Fruit fly (Drosophila melanogaster) whole organism, adult: ENCODE results near the gene CG2991.
A peak's percentile ranks its signal among the peaks of the same experiment; 100 is the strongest.

Experiments
- CG11617 ChIP-seq: fragments of 200-800 bp; sonication (Bioruptor generic); optimal IDR thresholded peaks from 2 replicates; lab custom pipeline; 2017; ENCODE audit warnings: mild to moderate bottlenecking, missing biosample characterization, missing genetic modification reagents, missing genetic modification characterization
- CG12768 ChIP-seq: fragments of 200-800 bp; sonication (Bioruptor generic); optimal IDR thresholded peaks from 2 replicates; lab custom pipeline; 2017; ENCODE audit warnings: missing biosample characterization, missing genetic modification characterization, mild to moderate bottlenecking, moderate library complexity, missing genetic modification reagents
- CG14711 ChIP-seq: fragments of 200-800 bp; sonication (Bioruptor generic); optimal IDR thresholded peaks from 2 replicates; lab custom pipeline; 2018; ENCODE audit warnings: missing biosample characterization, mild to moderate bottlenecking, missing genetic modification characterization, moderate library complexity
- CG1620 ChIP-seq: fragments of 200-800 bp; sonication (Bioruptor generic); optimal IDR thresholded peaks from 2 replicates; lab custom pipeline; 2016; ENCODE audit warnings: missing biosample characterization, missing genetic modification characterization
- CG33017 ChIP-seq: fragments of 200-800 bp; sonication (Bioruptor generic); optimal IDR thresholded peaks from 2 replicates; lab custom pipeline; 2018; ENCODE audit warnings: missing biosample characterization, mild to moderate bottlenecking, missing genetic modification characterization, moderate library complexity
- CG5204 ChIP-seq: fragments of 200-800 bp; sonication (Bioruptor generic); optimal IDR thresholded peaks from 2 replicates; lab custom pipeline; 2016; ENCODE audit warnings: missing biosample characterization, missing genetic modification characterization
- CG7045 ChIP-seq: fragments of 200-800 bp; sonication (Bioruptor generic); optimal IDR thresholded peaks from 2 replicates; lab custom pipeline; 2017; ENCODE audit warnings: missing biosample characterization, mild to moderate bottlenecking, missing genetic modification characterization
- CG7101 ChIP-seq: fragments of 200-800 bp; sonication (Bioruptor generic); optimal IDR thresholded peaks from 2 replicates; lab custom pipeline; 2018; ENCODE audit warnings: missing biosample characterization, mild to moderate bottlenecking, missing genetic modification characterization, moderate library complexity
- Clk ChIP-seq: fragments of 200-800 bp; sonication (Bioruptor generic); optimal IDR thresholded peaks from 2 replicates; lab custom pipeline; 2017; ENCODE audit warnings: missing biosample characterization, missing genetic modification characterization
- Crg-1 ChIP-seq: fragments of 200-800 bp; sonication (Bioruptor generic); optimal IDR thresholded peaks from 2 replicates; lab custom pipeline; 2016; ENCODE audit warnings: missing biosample characterization, missing genetic modification characterization
- Hr96 ChIP-seq: fragments of 200-800 bp; sonication (Bioruptor generic); optimal IDR thresholded peaks from 2 replicates; lab custom pipeline; 2016; ENCODE audit warnings: missing biosample characterization, missing genetic modification characterization
- Mnt ChIP-seq: fragments of 200-800 bp; sonication (Bioruptor generic); optimal IDR thresholded peaks from 2 replicates; lab custom pipeline; 2016; ENCODE audit warnings: missing biosample characterization, mild to moderate bottlenecking, missing genetic modification characterization
- bab1 ChIP-seq: fragments of 200-800 bp; sonication (Bioruptor generic); optimal IDR thresholded peaks from 3 replicates; lab custom pipeline; 2019; ENCODE audit warnings: missing biosample characterization, mild to moderate bottlenecking, missing genetic modification characterization, moderate library complexity
- cic ChIP-seq: fragments of 200-800 bp; sonication (Bioruptor generic); optimal IDR thresholded peaks from 2 replicates; lab custom pipeline; 2017; ENCODE audit warnings: missing biosample characterization, mild to moderate bottlenecking, missing genetic modification characterization, moderate library complexity
- cnc ChIP-seq, 2 experiments: fragments of >200 bp; optimal IDR thresholded peaks; 2 replicates each; lab custom pipeline; 2017
- kay ChIP-seq: fragments of 200-800 bp; sonication (Bioruptor generic); peaks from one replicate; lab custom pipeline; 2016; ENCODE audit warnings: missing biosample characterization, missing genetic modification characterization, borderline replicate concordance
- ovo ChIP-seq: fragments of 200-800 bp; sonication (Bioruptor generic); optimal IDR thresholded peaks from 2 replicates; lab custom pipeline; 2016; ENCODE audit warnings: missing biosample characterization, missing genetic modification characterization
- pad ChIP-seq: fragments of 200-800 bp; sonication (Bioruptor generic); optimal IDR thresholded peaks from 3 replicates; lab custom pipeline; 2017; ENCODE audit warnings: missing biosample characterization, missing genetic modification characterization, mild to moderate bottlenecking, moderate library complexity, missing genetic modification reagents
- tj ChIP-seq: fragments of 200-800 bp; sonication (Bioruptor generic); optimal IDR thresholded peaks from 3 replicates; lab custom pipeline; 2017; ENCODE audit warnings: missing biosample characterization, mild to moderate bottlenecking, missing genetic modification characterization, moderate library complexity
- toe ChIP-seq: fragments of 200-800 bp; sonication (Bioruptor generic); optimal IDR thresholded peaks from 2 replicates; lab custom pipeline; 2016; ENCODE audit warnings: missing biosample characterization, missing genetic modification characterization

CG2991 gene

DNA sequence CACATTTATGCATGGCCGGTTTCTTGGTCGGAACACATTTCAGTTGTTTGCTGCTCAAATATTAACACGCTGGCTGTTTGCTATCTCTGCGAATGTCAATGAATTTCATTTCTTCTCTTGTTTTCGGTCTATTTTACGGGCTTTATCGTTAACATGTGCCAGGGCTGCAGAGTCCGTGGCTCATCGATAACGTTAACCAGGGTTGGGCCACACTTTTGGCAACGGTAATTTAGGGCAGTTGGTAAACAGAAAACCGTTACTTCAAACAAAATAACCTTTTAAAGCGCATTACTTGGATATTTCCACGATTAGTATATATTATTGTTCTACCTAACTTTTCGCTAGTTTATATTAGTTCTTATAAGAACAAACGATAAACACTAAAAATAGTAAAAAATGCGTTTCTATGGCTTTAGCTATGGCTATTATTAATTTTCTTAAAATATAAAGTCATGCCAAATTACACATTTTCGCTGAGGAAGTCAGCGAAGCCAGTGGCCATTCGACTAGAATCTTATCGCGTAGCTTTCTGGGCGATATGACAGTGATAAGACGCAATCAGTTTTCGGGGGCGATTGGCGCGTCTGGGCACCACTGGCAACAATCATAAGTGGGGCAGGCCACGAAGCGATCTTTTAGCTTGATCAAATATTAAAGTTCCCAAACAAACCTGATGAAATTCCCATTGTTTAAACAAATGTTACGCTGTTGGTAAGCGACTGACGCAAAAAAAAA lies 26.2 kb downstream of the CG2991 start:
- TF ChIP-seq pad (GFP tag; lab: Kevin White, UChicago): no peak
- peak; percentile 56 for TF ChIP-seq CG11617 (GFP tag; lab: Kevin White, UChicago)
- peak; percentile 29 for TF ChIP-seq Mnt (GFP tag; lab: Kevin White, UChicago)
- TF ChIP-seq ovo (GFP tag; lab: Kevin White, UChicago): peak; percentile 86
- no peak for TF ChIP-seq cnc (optimal IDR thresholded peaks at IDR 0.05; lab: Kevin White, UChicago)
- peak; percentile 14 for TF ChIP-seq tj (GFP tag; lab: Kevin White, UChicago)
- no peak for TF ChIP-seq bab1 (GFP tag; lab: Kevin White, UChicago)
- TF ChIP-seq CG14711: peak; percentile 26
- TF ChIP-seq Clk: no peak
- TF ChIP-seq cic: no peak
- TF ChIP-seq kay (GFP tag; lab: Kevin White, UChicago): no peak
- TF ChIP-seq toe (GFP tag; lab: Kevin White, UChicago): peak; percentile 24
- TF ChIP-seq CG1620 (GFP tag; lab: Kevin White, UChicago): no peak
- peak; percentile 7 for TF ChIP-seq CG33017 (tag; lab: Kevin White, UChicago)
- TF ChIP-seq CG7045: peak; percentile 25
- peak; percentile 40 for TF ChIP-seq Hr96 (GFP tag; lab: Kevin White, UChicago)
- TF ChIP-seq Crg-1 (GFP tag; lab: Kevin White, UChicago): no peak
- peak; percentile 13 for TF ChIP-seq CG7101 (tag; lab: Kevin White, UChicago)
- peak; percentile 31 for TF ChIP-seq CG12768
- TF ChIP-seq CG5204 (GFP tag; lab: Kevin White, UChicago): no peak

DNA sequence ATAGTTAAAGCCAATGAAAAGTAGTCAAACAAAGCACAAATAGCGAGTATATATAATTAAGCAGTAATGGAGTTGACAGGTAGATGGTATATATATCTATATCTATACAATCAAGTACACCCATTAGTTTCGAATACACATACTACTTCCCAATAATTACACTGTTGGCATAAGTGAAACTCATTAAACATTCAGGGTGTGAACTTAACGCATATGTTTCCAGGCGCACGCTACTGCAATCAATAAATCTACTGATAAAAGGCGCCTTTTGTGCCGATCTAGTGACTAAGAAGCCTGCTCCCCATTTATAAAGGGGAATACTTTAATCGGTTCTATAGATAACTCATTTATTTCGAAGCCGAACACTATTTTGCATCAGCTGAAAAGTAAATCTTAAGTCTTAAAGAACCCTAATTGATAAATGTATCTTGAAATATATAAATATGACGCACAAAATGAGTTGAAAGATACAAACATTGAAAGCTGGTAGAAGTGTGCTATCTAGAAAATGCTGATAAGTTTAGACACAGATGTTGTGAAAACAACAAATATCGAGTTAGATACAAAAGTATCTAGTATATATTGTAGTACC lies 26.8 kb downstream of the CG2991 start:
- TF ChIP-seq kay (GFP tag; lab: Kevin White, UChicago) (peak; percentile 92), CG1620 (GFP tag; lab: Kevin White, UChicago) (no peak), Mnt (GFP tag; lab: Kevin White, UChicago) (no peak), Clk (no peak)

DNA sequence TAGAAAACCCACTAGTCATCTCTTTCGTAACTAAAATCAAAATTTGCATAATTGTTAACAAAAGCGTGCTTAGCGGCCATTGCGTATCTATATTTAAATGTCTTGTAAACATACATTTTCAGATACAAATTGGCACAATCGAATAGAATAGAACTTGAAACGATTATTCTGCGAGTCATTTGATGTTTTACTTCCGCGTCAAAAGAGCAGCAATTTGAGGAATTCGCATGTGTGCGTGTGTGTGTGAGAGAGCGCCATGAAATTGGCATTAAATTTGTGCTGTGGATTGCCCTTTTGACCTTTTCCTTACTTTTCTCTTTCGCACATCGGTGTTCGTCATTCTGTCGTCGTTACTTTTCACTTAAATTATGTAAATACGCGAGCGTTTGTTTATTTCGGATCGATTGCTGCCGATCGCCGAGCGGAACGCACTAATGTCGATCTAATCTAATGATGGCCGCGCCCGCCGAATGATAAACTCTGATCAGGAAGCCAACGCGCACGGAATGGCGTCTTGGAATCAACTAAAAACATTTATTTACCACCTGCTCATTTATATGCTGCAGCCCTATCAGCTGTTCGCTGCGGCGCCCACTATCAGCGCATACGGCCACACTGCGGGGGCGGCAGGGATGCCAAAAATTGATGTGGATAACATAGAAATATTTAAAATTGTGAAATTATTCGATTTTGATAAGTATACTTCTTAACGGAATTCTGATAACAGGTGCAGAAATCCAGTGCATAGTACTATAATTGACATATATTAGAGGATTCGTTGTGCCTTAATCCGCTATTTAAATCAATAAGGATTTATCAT lies 27.9 kb downstream of the CG2991 start:
- TF ChIP-seq Crg-1 (GFP tag; lab: Kevin White, UChicago) (no peak), CG11617 (GFP tag; lab: Kevin White, UChicago) (peak; percentile 67), tj (GFP tag; lab: Kevin White, UChicago) (peak; percentile 37), CG5204 (GFP tag; lab: Kevin White, UChicago) (no peak), CG14711 (peak; percentile 38), cic (peak; percentile 72), Clk (no peak), kay (GFP tag; lab: Kevin White, UChicago) (no peak), CG33017 (tag; lab: Kevin White, UChicago) (peak; percentile 52), Hr96 (GFP tag; lab: Kevin White, UChicago) (peak; percentile 35), Mnt (GFP tag; lab: Kevin White, UChicago) (peak; percentile 92), CG12768 (peak; percentile 53), pad (GFP tag; lab: Kevin White, UChicago) (no peak), CG7101 (tag; lab: Kevin White, UChicago) (peak; percentile 30), CG7045 (no peak), toe (GFP tag; lab: Kevin White, UChicago) (peak; percentile 27), CG1620 (GFP tag; lab: Kevin White, UChicago) (peak; percentile 69), cnc (optimal IDR thresholded peaks at IDR 0.05; lab: Kevin White, UChicago) (peak; percentile 30 to 77), ovo (GFP tag; lab: Kevin White, UChicago) (no peak), bab1 (GFP tag; lab: Kevin White, UChicago) (peak; percentile 71)

DNA sequence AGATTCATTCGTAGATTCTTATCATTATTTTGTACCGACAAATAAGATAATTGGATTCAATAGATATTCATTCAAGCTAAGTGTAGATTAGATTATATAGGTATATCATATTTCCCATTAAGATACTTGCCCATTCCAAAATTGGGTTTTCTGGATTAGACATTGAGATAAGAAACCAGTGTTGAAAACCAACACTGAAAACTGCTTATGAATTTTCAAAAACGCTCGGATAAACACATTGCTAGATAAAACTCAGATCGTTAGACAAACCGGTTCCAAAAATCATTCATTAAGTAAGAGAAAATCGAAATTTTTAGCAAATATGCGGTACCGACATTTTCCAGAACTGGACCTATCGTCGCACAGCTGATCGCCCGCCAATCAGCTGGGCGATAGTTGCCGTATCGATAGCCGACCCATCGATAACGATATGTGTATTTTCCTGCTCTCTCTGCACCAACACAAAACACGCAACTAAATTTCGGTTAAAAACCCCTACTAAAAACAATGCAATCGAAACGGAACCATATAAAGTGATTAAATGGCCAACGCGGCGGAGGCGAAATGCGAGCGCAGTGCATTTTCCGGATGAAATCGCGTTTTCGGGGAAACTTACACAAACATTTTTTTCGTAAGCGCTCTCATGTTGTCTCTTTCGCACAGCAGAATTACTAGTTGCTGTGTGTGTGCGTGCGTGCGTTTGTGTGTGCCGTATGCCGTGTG lies 28.7 kb downstream of the CG2991 start, which contains the start of the genes NTPase and lilli:
TSS of gene NTPase (minus strand) at position 348 of the 723 bp plus-strand sequence.
TSS of gene lilli (plus strand) at position 427 of the 723 bp plus-strand sequence.
- peak; percentile 57 for TF ChIP-seq Crg-1 (GFP tag; lab: Kevin White, UChicago)
- no peak for TF ChIP-seq cnc (optimal IDR thresholded peaks at IDR 0.05; lab: Kevin White, UChicago)
- TF ChIP-seq CG1620 (GFP tag; lab: Kevin White, UChicago): peak; percentile 11
- peak; percentile 44 for TF ChIP-seq CG7101 (tag; lab: Kevin White, UChicago)
- TF ChIP-seq toe (GFP tag; lab: Kevin White, UChicago): no peak
- TF ChIP-seq CG7045: no peak
- no peak for TF ChIP-seq Hr96 (GFP tag; lab: Kevin White, UChicago)
- no peak for TF ChIP-seq Clk
- TF ChIP-seq CG5204 (GFP tag; lab: Kevin White, UChicago): no peak
- peak; percentile 3 for TF ChIP-seq Mnt (GFP tag; lab: Kevin White, UChicago)
- TF ChIP-seq bab1 (GFP tag; lab: Kevin White, UChicago): peak; percentile 58
- TF ChIP-seq tj (GFP tag; lab: Kevin White, UChicago): no peak
- peak; percentile 24 for TF ChIP-seq CG14711
- peak; percentile 42 for TF ChIP-seq CG12768
- peak; percentile 0 for TF ChIP-seq CG11617 (GFP tag; lab: Kevin White, UChicago)
- TF ChIP-seq CG33017 (tag; lab: Kevin White, UChicago): no peak
- peak; percentile 47 for TF ChIP-seq pad (GFP tag; lab: Kevin White, UChicago)
- TF ChIP-seq cic: peak; percentile 76
- TF ChIP-seq ovo (GFP tag; lab: Kevin White, UChicago): peak; percentile 1
- TF ChIP-seq kay (GFP tag; lab: Kevin White, UChicago): peak; percentile 42
